Worm (Caenorhabditis elegans) whole organism, young adult: ENCODE measurements around the gene tag-342.

Experiments
- B0261.1 ChIP-seq: sonication (generic microtip); optimal IDR thresholded peaks from 2 replicates; lab custom pipeline; 2016; ENCODE audit warnings: mild to moderate bottlenecking, missing genetic modification characterization, moderate library complexity, missing compliant biosample characterization
- D2030.7 ChIP-seq: fragments of 200-800 bp; sonication (Bioruptor generic); IDR thresholded peaks from 2 replicates; pipeline ENCODE4 v1.3.6; 2022; ENCODE audit warnings: missing genetic modification reagents, missing genetic modification characterization, missing compliant biosample characterization
- F22D6.2 ChIP-seq: sonication (generic microtip); optimal IDR thresholded peaks from 2 replicates; lab custom pipeline; 2016; ENCODE audit warnings: mild to moderate bottlenecking, missing genetic modification characterization, missing compliant biosample characterization
- F23B12.7 ChIP-seq: sonication (generic microtip); optimal IDR thresholded peaks from 2 replicates; lab custom pipeline; 2017; ENCODE audit warnings: missing genetic modification characterization, mild to moderate bottlenecking, missing compliant biosample characterization, antibody characterized with exemption, moderate library complexity; ENCODE audit not compliant: insufficient read depth
- F55B11.4 ChIP-seq: sonication (generic microtip); optimal IDR thresholded peaks from 2 replicates; lab custom pipeline; 2016; ENCODE audit warnings: missing compliant biosample characterization, missing genetic modification characterization, borderline replicate concordance; ENCODE audit not compliant: insufficient read depth
- F57A8.1 ChIP-seq: fragments of 200-800 bp; sonication (Bioruptor generic); optimal IDR thresholded peaks from 2 replicates; lab custom pipeline; 2018; ENCODE audit warnings: mild to moderate bottlenecking, missing genetic modification characterization, moderate library complexity, missing compliant biosample characterization
- K12H6.12 ChIP-seq: fragments of 200-800 bp; sonication (Bioruptor generic); optimal IDR thresholded peaks from 2 replicates; lab custom pipeline; 2018; ENCODE audit warnings: mild to moderate bottlenecking, missing genetic modification characterization, missing compliant biosample characterization
- T26A5.8 ChIP-seq: sonication (generic microtip); optimal IDR thresholded peaks from 2 replicates; lab custom pipeline; 2016; ENCODE audit warnings: missing genetic modification characterization, missing compliant biosample characterization
- Y56A3A.18 ChIP-seq: fragments of 200-800 bp; sonication (Bioruptor generic); IDR thresholded peaks from 2 replicates; pipeline ENCODE4 v1.3.6; 2022; ENCODE audit warnings: missing genetic modification reagents, missing genetic modification characterization, missing compliant biosample characterization
- Y67H2A.10 ChIP-seq: fragments of 200-800 bp; sonication (Bioruptor generic); conservative IDR thresholded peaks from 2 replicates; pipeline ENCODE4 v1.3.6; 2022; ENCODE audit warnings: missing genetic modification reagents, missing genetic modification characterization, missing compliant biosample characterization
- Y79H2A.3 ChIP-seq: fragments of 200-800 bp; sonication (Bioruptor generic); conservative IDR thresholded peaks from 2 replicates; pipeline ENCODE4 v1.3.6; 2022; ENCODE audit warnings: missing genetic modification reagents, missing genetic modification characterization, missing compliant biosample characterization
- ZK185.1 ChIP-seq: sonication (generic microtip); optimal IDR thresholded peaks from 2 replicates; lab custom pipeline; 2016; ENCODE audit warnings: mild to moderate bottlenecking, missing genetic modification characterization, missing compliant biosample characterization; ENCODE audit not compliant: poor library complexity, severe bottlenecking
- akir-1 ChIP-seq: fragments of 200-800 bp; sonication (Bioruptor generic); optimal IDR thresholded peaks from 2 replicates; lab custom pipeline; 2018; ENCODE audit warnings: mild to moderate bottlenecking, missing genetic modification characterization, moderate library complexity, missing compliant biosample characterization
- attf-3 ChIP-seq: fragments of 200-800 bp; sonication (Bioruptor generic); conservative IDR thresholded peaks from 2 replicates; pipeline ENCODE4 v1.3.6; 2022; ENCODE audit warnings: missing genetic modification reagents, missing genetic modification characterization, missing compliant biosample characterization
- attf-6 ChIP-seq: fragments of 200-800 bp; sonication (Bioruptor generic); IDR thresholded peaks from 2 replicates; pipeline ENCODE4 v1.3.6; 2022; ENCODE audit warnings: missing genetic modification reagents, missing genetic modification characterization, missing compliant biosample characterization
- ccch-3 ChIP-seq: fragments of 200-800 bp; sonication (Bioruptor generic); optimal IDR thresholded peaks from 2 replicates; lab custom pipeline; 2018; ENCODE audit warnings: mild to moderate bottlenecking, missing genetic modification characterization, missing compliant biosample characterization
- ceh-27 ChIP-seq: fragments of 200-800 bp; sonication (Bioruptor generic); optimal IDR thresholded peaks from 2 replicates; lab custom pipeline; 2018; ENCODE audit warnings: mild to moderate bottlenecking, missing genetic modification characterization, moderate library complexity, missing compliant biosample characterization
- chd-7 ChIP-seq: sonication (generic microtip); optimal IDR thresholded peaks from 2 replicates; lab custom pipeline; 2016; ENCODE audit warnings: mild to moderate bottlenecking, missing genetic modification characterization, moderate library complexity, missing compliant biosample characterization
- dpff-1 ChIP-seq: sonication (generic microtip); optimal IDR thresholded peaks from 2 replicates; lab custom pipeline; 2017; ENCODE audit warnings: mild to moderate bottlenecking, missing genetic modification characterization, missing compliant biosample characterization
- dpl-1 ChIP-seq: fragments of 150-350 bp; optimal IDR thresholded peaks from 2 replicates; lab custom pipeline; 2014; ENCODE audit warnings: missing biosample characterization, missing genetic modification reagents, missing genetic modification characterization
- ekl-4 ChIP-seq: fragments of 200-800 bp; sonication (Bioruptor generic); IDR thresholded peaks from 2 replicates; pipeline ENCODE4 v1.3.6; 2022; ENCODE audit warnings: missing genetic modification reagents, missing genetic modification characterization, missing compliant biosample characterization
- fkh-3 ChIP-seq: sonication (generic microtip); optimal IDR thresholded peaks from 2 replicates; lab custom pipeline; 2016; ENCODE audit warnings: mild to moderate bottlenecking, missing genetic modification characterization, missing compliant biosample characterization
- him-1 ChIP-seq: sonication (generic microtip); optimal IDR thresholded peaks from 2 replicates; lab custom pipeline; 2016; ENCODE audit warnings: missing genotype, missing genetic modification reagents, missing genetic modification characterization, missing compliant biosample characterization
- hlh-26 ChIP-seq: fragments of 200-800 bp; sonication (Bioruptor generic); conservative IDR thresholded peaks from 2 replicates; pipeline ENCODE4 v1.3.6; 2022; ENCODE audit warnings: missing genetic modification reagents, missing genetic modification characterization, missing compliant biosample characterization
- lag-1 ChIP-seq: fragments of 200-800 bp; sonication (Bioruptor generic); IDR thresholded peaks from 2 replicates; pipeline ENCODE4 v1.3.6; 2022; ENCODE audit warnings: missing genetic modification reagents, missing genetic modification characterization, missing compliant biosample characterization
- lin-26 ChIP-seq: fragments of 200-800 bp; sonication (Bioruptor generic); IDR thresholded peaks from 2 replicates; pipeline ENCODE4 v1.3.6; 2022; ENCODE audit warnings: missing genetic modification reagents, missing genetic modification characterization, missing compliant biosample characterization
- lin-35 ChIP-seq, 3 experiments: fragments of 150-350 bp in 2 of 3; sonication (generic microtip) in 1 of 3; optimal IDR thresholded peaks; 2 replicates each; lab custom pipeline; 2014 to 2018; ENCODE audit warnings: missing biosample characterization in 3 of 3, missing genetic modification characterization in 3 of 3, missing genetic modification reagents in 3 of 3
- madf-10 ChIP-seq: sonication (generic microtip); optimal IDR thresholded peaks from 2 replicates; lab custom pipeline; 2016; ENCODE audit warnings: mild to moderate bottlenecking, missing genetic modification characterization, missing compliant biosample characterization
- madf-6 ChIP-seq: fragments of 200-800 bp; sonication (Bioruptor generic); IDR thresholded peaks from 2 replicates; pipeline ENCODE4 v1.3.6; 2022; ENCODE audit warnings: missing genetic modification reagents, missing genetic modification characterization, missing compliant biosample characterization
- nfya-2 ChIP-seq: fragments of 200-800 bp; sonication (Bioruptor generic); IDR thresholded peaks from 2 replicates; pipeline ENCODE4 v1.3.6; 2022; ENCODE audit warnings: missing genetic modification reagents, missing genetic modification characterization, missing compliant biosample characterization
- nfyb-1 ChIP-seq: fragments of 200-800 bp; sonication (Bioruptor generic); IDR thresholded peaks from 2 replicates; pipeline ENCODE4 v1.3.6; 2022; ENCODE audit warnings: missing genetic modification reagents, missing genetic modification characterization, missing compliant biosample characterization
- nhr-27 ChIP-seq: fragments of 200-800 bp; sonication (Bioruptor generic); optimal IDR thresholded peaks from 2 replicates; lab custom pipeline; 2018; ENCODE audit warnings: mild to moderate bottlenecking, missing genetic modification characterization, moderate library complexity, missing compliant biosample characterization
- pbrm-1 ChIP-seq: fragments of 200-800 bp; sonication (Bioruptor generic); IDR thresholded peaks from 2 replicates; pipeline ENCODE4 v1.3.6; 2022; ENCODE audit warnings: missing genetic modification reagents, missing genetic modification characterization, missing compliant biosample characterization
- repo-1 ChIP-seq: sonication (generic microtip); optimal IDR thresholded peaks from 2 replicates; lab custom pipeline; 2017; ENCODE audit warnings: mild to moderate bottlenecking, missing genetic modification characterization, missing compliant biosample characterization
- rpc-1 ChIP-seq, 2 experiments: fragments of 150-350 bp in 1 of 2; sonication (generic microtip) in 1 of 2; optimal IDR thresholded peaks; 2 replicates each; lab custom pipeline; 2014 to 2018; ENCODE audit warnings: missing biosample characterization in 1 of 2, missing genetic modification characterization in 1 of 2, missing genetic modification reagents in 1 of 2, missing genotype in 1 of 2
- sdz-38 ChIP-seq: sonication (generic microtip); optimal IDR thresholded peaks from 2 replicates; lab custom pipeline; 2016; ENCODE audit warnings: missing genotype, missing genetic modification characterization, missing compliant biosample characterization
- unc-130 ChIP-seq: sonication (generic microtip); optimal IDR thresholded peaks from 2 replicates; lab custom pipeline; 2016; ENCODE audit warnings: missing genetic modification reagents, missing genetic modification characterization, missing compliant biosample characterization
- zim-3 ChIP-seq: sonication (generic microtip); optimal IDR thresholded peaks from 2 replicates; lab custom pipeline; 2017; ENCODE audit warnings: mild to moderate bottlenecking, missing genetic modification characterization, moderate library complexity, missing compliant biosample characterization
- ztf-18 ChIP-seq: sonication (generic microtip); optimal IDR thresholded peaks from 2 replicates; lab custom pipeline; 2016; ENCODE audit warnings: missing genotype, mild to moderate bottlenecking, missing genetic modification characterization, missing compliant biosample characterization
- ztf-22 ChIP-seq: fragments of 200-800 bp; sonication (Bioruptor generic); optimal IDR thresholded peaks from 2 replicates; lab custom pipeline; 2018; ENCODE audit warnings: mild to moderate bottlenecking, missing genetic modification characterization, moderate library complexity, missing compliant biosample characterization
- ztf-28 ChIP-seq: fragments of 200-800 bp; sonication (Bioruptor generic); IDR thresholded peaks from 2 replicates; pipeline ENCODE4 v1.3.6; 2022; ENCODE audit warnings: missing genetic modification reagents, missing genetic modification characterization, missing compliant biosample characterization

The tag-342 gene

DNA sequence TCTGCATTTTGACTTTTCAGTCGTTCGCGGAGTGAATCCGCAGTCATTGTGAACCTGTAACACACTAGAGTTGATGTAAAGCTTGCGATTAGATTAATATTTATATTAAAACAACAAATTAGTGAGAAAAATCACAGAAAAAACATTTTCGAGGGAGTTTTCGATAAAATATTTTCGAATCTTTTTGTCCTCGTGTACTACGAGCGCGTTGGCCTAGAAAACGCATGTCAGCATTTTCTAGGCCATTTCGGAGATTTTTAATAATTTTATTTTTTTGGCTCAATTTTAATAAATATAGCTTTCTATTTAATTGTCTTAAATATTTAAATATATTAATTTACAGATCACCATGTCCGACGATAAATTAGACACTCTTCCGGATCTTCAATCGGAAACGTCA is 2.5 kb upstream of the tag-342 start, which contains the start of gene B0464.9 (continued):
- TF ChIP-seq unc-130 (GFP tag; lab: Kevin White, UChicago) (peak; percentile 70), nfya-2 (GFP tag; lab: Robert Waterston, UW) (no peak), F23B12.7 (tag; lab: Kevin White, UChicago) (no peak), nhr-27 (no peak), madf-10 (tag; lab: Kevin White, UChicago) (peak; percentile 24), pbrm-1 (GFP tag; lab: Robert Waterston, UW) (no peak), attf-6 (GFP tag; lab: Robert Waterston, UW) (no peak), ceh-27 (GFP tag; lab: Kevin White, UChicago) (peak; percentile 42), sdz-38 (tag; lab: Kevin White, UChicago) (no peak), hlh-26 (GFP tag; lab: Robert Waterston, UW) (no peak), dpl-1 (GFP tag; lab: Kevin White, UChicago) (no peak), Y56A3A.18 (GFP tag; lab: Robert Waterston, UW) (no peak), K12H6.12 (tag; lab: Kevin White, UChicago) (peak; percentile 8), fkh-3 (no peak), rpc-1 (optimal IDR thresholded peaks at IDR 0.05; lab: Kevin White, UChicago) (no peak), rpc-1 (tag; optimal IDR thresholded peaks at IDR 0.05; lab: Kevin White, UChicago) (no peak), F22D6.2 (tag; lab: Kevin White, UChicago) (peak; percentile 21), B0261.1 (tag; lab: Kevin White, UChicago) (no peak), Y79H2A.3 (GFP tag; lab: Robert Waterston, UW) (no peak), lin-26 (GFP tag; lab: Robert Waterston, UW) (no peak), D2030.7 (no peak), chd-7 (no peak), akir-1 (no peak), ztf-18 (tag; lab: Kevin White, UChicago) (no peak), attf-3 (no peak), him-1 (tag; lab: Kevin White, UChicago) (no peak), madf-6 (peak; percentile 41; the same call in 1 of the 2 replicates), dpff-1 (tag; lab: Kevin White, UChicago) (no peak), F57A8.1 (GFP tag; lab: Kevin White, UChicago) (no peak), lin-35 (GFP tag; optimal IDR thresholded peaks at IDR 0.05; lab: Kevin White, UChicago) (peak in 1 of 3 experiments; percentile 45), ccch-3 (GFP tag; lab: Kevin White, UChicago) (no peak)

DNA sequence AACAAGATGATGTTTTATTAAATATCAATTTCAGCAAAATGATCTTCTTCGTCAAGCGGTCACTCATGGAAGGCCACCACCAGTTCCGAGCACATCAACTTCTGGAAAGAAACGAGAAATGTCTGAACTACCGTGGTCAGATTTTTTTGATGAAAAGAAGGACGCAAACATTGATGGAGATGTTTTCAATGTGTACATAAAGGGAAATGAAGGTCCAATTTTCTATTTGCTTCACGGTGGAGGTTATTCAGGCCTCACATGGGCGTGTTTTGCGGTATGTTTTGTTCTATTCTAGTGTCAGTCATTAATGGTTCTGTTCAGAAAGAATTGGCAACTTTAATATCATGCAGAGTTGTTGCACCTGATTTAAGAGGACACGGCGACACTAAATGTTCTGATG is 2.1 kb upstream of the tag-342 start, which contains the start of gene B0464.6:
TSS of gene B0464.6 (minus strand) at position 101 of the 400 bp plus-strand sequence.
- TF ChIP-seq madf-10 (tag; lab: Kevin White, UChicago) (no peak), zim-3 (tag; lab: Kevin White, UChicago) (no peak), ZK185.1 (tag; lab: Kevin White, UChicago) (no peak), T26A5.8 (tag; lab: Kevin White, UChicago) (no peak), ztf-22 (no peak), ztf-28 (GFP tag; lab: Robert Waterston, UW) (no peak), ekl-4 (GFP tag; lab: Robert Waterston, UW) (no peak), lag-1 (GFP tag; lab: Robert Waterston, UW) (no peak), nfyb-1 (GFP tag; lab: Robert Waterston, UW) (no peak), repo-1 (tag; lab: Kevin White, UChicago) (no peak), F55B11.4 (tag; lab: Kevin White, UChicago) (no peak), hlh-26 (GFP tag; lab: Robert Waterston, UW) (no peak), Y67H2A.10 (no peak)
- TF ChIP-seq, all 124 proteins: peak for 0
